Worm (Caenorhabditis elegans) whole organism, mixed stage, embryonic: ENCODE measurements around the gene fbxa-5.
A peak's percentile ranks its signal among the peaks of the same experiment; 100 is the strongest.
"Not testable (repeated sequence)": the region's sequence is repeated elsewhere in the genome, so short reads cannot be mapped to it uniquely, and the experiment has no call there.

Experiments used
- M03D4.4 ChIP-seq: sonication (generic microtip); optimal IDR thresholded peaks from 2 replicates; lab custom pipeline; 2017; ENCODE audit warnings: mild to moderate bottlenecking, missing genetic modification characterization, missing compliant biosample characterization
- blmp-1 ChIP-seq: fragments of 150-350 bp; optimal IDR thresholded peaks from 2 replicates; lab custom pipeline; 2014; ENCODE audit warnings: missing biosample characterization, missing genetic modification characterization
- ceh-39 ChIP-seq: fragments of 150-350 bp; optimal IDR thresholded peaks from 2 replicates; lab custom pipeline; 2014; ENCODE audit warnings: missing biosample characterization, missing genetic modification characterization
- ces-1 ChIP-seq: fragments of 150-350 bp; optimal IDR thresholded peaks from 2 replicates; lab custom pipeline; 2014; ENCODE audit warnings: missing biosample characterization, missing genetic modification reagents, missing genetic modification characterization
- cnd-1 ChIP-seq: fragments of 200-800 bp; sonication (Bioruptor generic); optimal IDR thresholded peaks from 2 replicates; lab custom pipeline; 2018; ENCODE audit warnings: mild to moderate bottlenecking, missing genetic modification characterization, missing compliant biosample characterization
- drap-1 ChIP-seq: fragments of 200-800 bp; sonication (Bioruptor generic); optimal IDR thresholded peaks from 3 replicates; lab custom pipeline; 2018; ENCODE audit warnings: mild to moderate bottlenecking, missing genetic modification characterization, missing compliant biosample characterization
- elt-1 ChIP-seq: sonication (generic microtip); optimal IDR thresholded peaks from 2 replicates; lab custom pipeline; 2017; ENCODE audit warnings: missing genetic modification characterization, mild to moderate bottlenecking, missing compliant biosample characterization, antibody characterized with exemption, moderate library complexity, borderline replicate concordance; ENCODE audit not compliant: insufficient read depth
- elt-3 ChIP-seq: fragments of 150-350 bp; optimal IDR thresholded peaks from 2 replicates; lab custom pipeline; 2014; ENCODE audit warnings: missing biosample characterization, missing genetic modification characterization
- ham-2 ChIP-seq: fragments of 200-800 bp; sonication (Bioruptor generic); optimal IDR thresholded peaks from 2 replicates; lab custom pipeline; 2018; ENCODE audit warnings: mild to moderate bottlenecking, missing genetic modification characterization, missing compliant biosample characterization
- hlh-1 ChIP-seq: fragments of 150-350 bp; optimal IDR thresholded peaks from 2 replicates; lab custom pipeline; 2014; ENCODE audit warnings: missing biosample characterization, missing genetic modification reagents, missing genetic modification characterization
- lin-13 ChIP-seq: fragments of 150-350 bp; optimal IDR thresholded peaks from 2 replicates; lab custom pipeline; 2014; ENCODE audit warnings: missing biosample characterization, missing genetic modification characterization
- lin-32 ChIP-seq: fragments of 200-800 bp; sonication (Bioruptor generic); optimal IDR thresholded peaks from 2 replicates; lab custom pipeline; 2018; ENCODE audit warnings: mild to moderate bottlenecking, missing genetic modification characterization, missing compliant biosample characterization
- lsy-2 ChIP-seq: fragments of 150-350 bp; optimal IDR thresholded peaks from 2 replicates; lab custom pipeline; 2014; ENCODE audit warnings: missing biosample characterization, missing genetic modification characterization
- mab-5 ChIP-seq: fragments of 150-350 bp; optimal IDR thresholded peaks from 2 replicates; lab custom pipeline; 2014; ENCODE audit warnings: missing biosample characterization, missing genetic modification characterization
- mep-1 ChIP-seq: fragments of 150-350 bp; optimal IDR thresholded peaks from 2 replicates; lab custom pipeline; 2017; ENCODE audit warnings: missing biosample characterization, missing genetic modification reagents, missing genetic modification characterization, inconsistent platforms
- mls-2 ChIP-seq: sonication (generic microtip); optimal IDR thresholded peaks from 2 replicates; lab custom pipeline; 2016; ENCODE audit warnings: mild to moderate bottlenecking, missing genetic modification characterization, moderate library complexity, missing compliant biosample characterization
- nhr-2 ChIP-seq: fragments of 150-350 bp; optimal IDR thresholded peaks from 2 replicates; lab custom pipeline; 2014; ENCODE audit warnings: missing biosample characterization, missing genetic modification characterization
- nhr-237 ChIP-seq: fragments of 150-350 bp; optimal IDR thresholded peaks from 2 replicates; lab custom pipeline; 2014; ENCODE audit warnings: missing biosample characterization, missing genetic modification characterization
- sem-2 ChIP-seq: fragments of 200-800 bp; sonication (Bioruptor generic); optimal IDR thresholded peaks from 2 replicates; lab custom pipeline; 2018; ENCODE audit warnings: mild to moderate bottlenecking, missing genetic modification characterization, missing compliant biosample characterization
- snpc-4 ChIP-seq: fragments of 150-350 bp; optimal IDR thresholded peaks from 2 replicates; lab custom pipeline; 2014; ENCODE audit warnings: missing biosample characterization, missing genetic modification characterization
- sptf-1 ChIP-seq: sonication (generic microtip); optimal IDR thresholded peaks from 2 replicates; lab custom pipeline; 2017; ENCODE audit warnings: mild to moderate bottlenecking, missing genetic modification characterization, moderate library complexity, missing compliant biosample characterization
- unc-39 ChIP-seq: fragments of 150-350 bp; optimal IDR thresholded peaks from 2 replicates; lab custom pipeline; 2014; ENCODE audit warnings: missing biosample characterization, missing genetic modification characterization
- zip-8 ChIP-seq: fragments of 150-350 bp; optimal IDR thresholded peaks from 2 replicates; lab custom pipeline; 2014; ENCODE audit warnings: missing biosample characterization, missing genetic modification characterization
- ztf-11 ChIP-seq: fragments of 150-350 bp; optimal IDR thresholded peaks from 2 replicates; lab custom pipeline; 2014; ENCODE audit warnings: missing biosample characterization, missing genetic modification characterization

The fbxa-5 gene

ce11 chrIII:1380535-1381274 is 40.6 kb upstream of the fbxa-5 start, which contains the start of the genes pals-21 and Y82E9BR.6:
Gene pals-21 (minus strand): TSS chrIII:1380635.
Gene Y82E9BR.6 (plus strand): TSS chrIII:1381224.
- TF ChIP-seq ham-2: no peak
- peak; percentile 75 for TF ChIP-seq hlh-1 (tag; lab: Kevin White, UChicago)

- not testable (repeated sequence) for TF ChIP-seq ces-1 (GFP tag; lab: Kevin White, UChicago); ham-2; nhr-237
Measured at ce11 chrIII:1377903-1378302, 37.8 kb upstream of the fbxa-5 start, which contains the start of gene pals-40. Gene pals-40 (minus strand): TSS chrIII:1378003.

DNA sequence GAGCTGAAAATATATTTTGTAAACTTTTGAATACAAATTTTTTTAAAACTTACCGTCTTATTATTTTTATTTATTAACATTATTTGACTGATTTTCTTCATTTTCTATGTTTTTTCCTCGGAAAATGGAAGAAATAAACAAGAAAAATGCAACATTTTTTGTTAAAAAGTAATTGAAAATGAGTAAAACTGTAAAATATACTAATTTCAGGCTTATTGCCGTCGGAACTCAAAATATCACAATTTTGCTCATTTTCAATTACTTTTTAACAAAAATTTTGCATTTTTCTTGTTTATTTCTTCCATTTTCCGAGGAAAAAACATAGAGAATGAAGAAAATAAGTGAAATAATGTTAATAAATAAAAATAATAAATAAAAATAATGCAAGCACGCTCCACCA is 35.4 kb upstream of the fbxa-5 start, which contains the start of gene Y82E9BR.10:
Y82E9BR.10 (minus strand) TSS at position 101 of the 400 bp plus-strand sequence.
- not testable (repeated sequence) for TF ChIP-seq sem-2; ham-2; lin-32 (GFP tag; lab: Kevin White, UChicago)
- TF ChIP-seq, all 35 proteins: peak for 0; not testable (repeated sequence) for 35

- TF ChIP-seq snpc-4 (tag; lab: Kevin White, UChicago) (no peak), mab-5 (tag; lab: Kevin White, UChicago) (no peak), lsy-2 (tag; lab: Kevin White, UChicago) (no peak), sptf-1 (tag; lab: Kevin White, UChicago) (no peak), hlh-1 (tag; lab: Kevin White, UChicago) (no peak), blmp-1 (no peak), sem-2 (no peak), elt-1 (tag; lab: Kevin White, UChicago) (no peak), unc-39 (no peak), lin-13 (tag; lab: Kevin White, UChicago) (no peak), mep-1 (tag; lab: Kevin White, UChicago) (no peak), zip-8 (tag; lab: Kevin White, UChicago) (no peak), drap-1 (GFP tag; lab: Kevin White, UChicago) (no peak), cnd-1 (no peak), mls-2 (tag; lab: Kevin White, UChicago) (no peak)
Measured at ce11 chrIII:1374355-1374807, 34.2 kb upstream of the fbxa-5 start, which contains the start of gene Y82E9BR.20. Gene Y82E9BR.20 (plus strand): TSS chrIII:1374405.

DNA sequence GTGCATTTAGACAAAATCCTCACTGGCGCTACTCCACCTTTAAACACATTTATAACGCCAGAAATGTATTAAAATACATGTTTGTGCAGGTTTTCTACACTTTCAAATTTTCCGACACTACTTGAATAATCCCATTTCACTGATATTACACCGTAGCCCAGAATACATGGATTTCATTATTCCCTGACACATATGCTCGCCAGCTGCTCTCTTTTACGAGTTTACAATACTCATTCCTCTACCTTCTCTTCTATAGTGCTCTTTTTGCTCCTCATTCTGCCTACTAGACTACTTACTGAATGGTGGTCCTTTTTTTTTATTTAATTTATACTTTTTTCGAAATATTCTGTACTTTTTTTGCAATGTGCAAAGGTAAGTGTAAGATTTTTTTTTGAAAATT is 32.4 kb upstream of the fbxa-5 start:
- TF ChIP-seq ces-1 (GFP tag; lab: Kevin White, UChicago) (no peak), hlh-1 (tag; lab: Kevin White, UChicago) (peak; percentile 82), mls-2 (tag; lab: Kevin White, UChicago) (no peak)

- TF ChIP-seq sem-2 (no peak), blmp-1 (no peak), elt-3 (tag; lab: Kevin White, UChicago) (no peak), M03D4.4 (tag; lab: Kevin White, UChicago) (no peak), mab-5 (tag; lab: Kevin White, UChicago) (no peak), hlh-1 (tag; lab: Kevin White, UChicago) (no peak), cnd-1 (no peak), ceh-39 (tag; lab: Kevin White, UChicago) (no peak), drap-1 (GFP tag; lab: Kevin White, UChicago) (no peak), unc-39 (no peak)
Measured at ce11 chrIII:1359669-1360068, 19.5 kb upstream of the fbxa-5 start, which contains the start of gene Y82E9BR.9. Gene Y82E9BR.9 (minus strand): TSS chrIII:1359769.

ce11 chrIII:1357973-1358372 is 17.8 kb upstream of the fbxa-5 start, which contains the start of gene Y82E9BR.8:
Gene Y82E9BR.8 (minus strand): TSS chrIII:1358073.
- not testable (repeated sequence) for TF ChIP-seq ztf-11 (tag; lab: Kevin White, UChicago); nhr-2 (tag; lab: Kevin White, UChicago); ces-1 (GFP tag; lab: Kevin White, UChicago)
